Fruit fly (Drosophila melanogaster): ENCODE measurements around the gene CG31139.

- TF ChIP-seq CG12605 (GFP tag; IDR thresholded peaks at IDR 0.05): no peak
- TF ChIP-seq CG17806 (tag; optimal IDR thresholded peaks at IDR 0.05): no peak
- TF ChIP-seq CG13204 (GFP tag; optimal IDR thresholded peaks at IDR 0.05): no peak
- TF ChIP-seq CG32121 (GFP tag; IDR thresholded peaks at IDR 0.05): no peak
- no peak for TF ChIP-seq CG9948 (tag; optimal IDR thresholded peaks at IDR 0.05)
- no peak for TF ChIP-seq Ets98B (GFP tag; IDR thresholded peaks at IDR 0.05)
- TF ChIP-seq Pif1B (GFP tag; optimal IDR thresholded peaks at IDR 0.05): no peak
These were observed 29.8 kb downstream of the CG31139 start for dm6 chr3R:22718937-22719606.

All from whole organism, pupa.